Fruit fly (Drosophila melanogaster) whole organism, embryonic: ENCODE results near the gene CG46270.

Source experiments
- CG11247 ChIP-seq: fragments of 200-800 bp; sonication (Bioruptor generic); IDR thresholded peaks from 2 replicates; pipeline ENCODE4 v1.3.6; 2022; ENCODE audit warnings: missing biosample characterization, missing genetic modification characterization
- CG11398 ChIP-seq: fragments of 200-800 bp; sonication (Bioruptor generic); optimal IDR thresholded peaks from 2 replicates; lab custom pipeline; 2016; ENCODE audit warnings: missing biosample characterization, missing genetic modification characterization
- CG13287 ChIP-seq: fragments of 200-800 bp; sonication (Bioruptor generic); IDR thresholded peaks from 2 replicates; pipeline ENCODE4 v1.3.6; 2022; ENCODE audit warnings: missing biosample characterization, missing genetic modification characterization; ENCODE audit not compliant: partially characterized antibody
- CG15269 ChIP-seq: fragments of 200-800 bp; sonication (Bioruptor generic); optimal IDR thresholded peaks from 2 replicates; lab custom pipeline; 2018; ENCODE audit warnings: missing biosample characterization, mild to moderate bottlenecking, missing genetic modification characterization, moderate library complexity
- CG1792 ChIP-seq: fragments of 200-800 bp; sonication (Bioruptor generic); optimal IDR thresholded peaks from 2 replicates; lab custom pipeline; 2016; ENCODE audit warnings: missing biosample characterization, missing genetic modification characterization
- CG4617 ChIP-seq: fragments of 200-800 bp; sonication (Bioruptor generic); optimal IDR thresholded peaks from 3 replicates; lab custom pipeline; 2016; ENCODE audit warnings: missing biosample characterization, missing genetic modification characterization, borderline replicate concordance
- CG4730 ChIP-seq: fragments of 200-800 bp; sonication (Bioruptor generic); IDR thresholded peaks from 2 replicates; pipeline ENCODE4 v1.3.6; 2022; ENCODE audit warnings: missing biosample characterization, missing genetic modification characterization
- CG6765 ChIP-seq: fragments of 200-800 bp; sonication (Bioruptor generic); optimal IDR thresholded peaks from 3 replicates; lab custom pipeline; 2017; ENCODE audit warnings: missing biosample characterization, mild to moderate bottlenecking, missing genetic modification characterization
- CG7271 ChIP-seq: fragments of 200-800 bp; sonication (Bioruptor generic); optimal IDR thresholded peaks from 2 replicates; lab custom pipeline; 2018; ENCODE audit warnings: missing biosample characterization, mild to moderate bottlenecking, missing genetic modification characterization, moderate library complexity
- CG7372 ChIP-seq: fragments of 200-800 bp; sonication (Bioruptor generic); IDR thresholded peaks from 2 replicates; pipeline ENCODE4 v1.3.6; 2022; ENCODE audit warnings: missing biosample characterization, missing genetic modification characterization
- CG7928 ChIP-seq: fragments of 200-800 bp; sonication (Bioruptor generic); optimal IDR thresholded peaks from 2 replicates; lab custom pipeline; 2017; ENCODE audit warnings: missing biosample characterization, mild to moderate bottlenecking, missing genetic modification characterization
- CG8281 ChIP-seq: fragments of 200-800 bp; sonication (Bioruptor generic); optimal IDR thresholded peaks from 2 replicates; lab custom pipeline; 2018; ENCODE audit warnings: missing biosample characterization, mild to moderate bottlenecking, missing genetic modification characterization, moderate library complexity
- CG8290 ChIP-seq, 3 experiments: fragments of 200-800 bp; sonication (Bioruptor generic); optimal IDR thresholded peaks; 2 replicates each; lab custom pipeline; 2016 to 2019; ENCODE audit warnings: missing biosample characterization in 3 of 3, missing genetic modification characterization in 3 of 3, mild to moderate bottlenecking in 2 of 3, moderate library complexity in 1 of 3
- CG9797 ChIP-seq: fragments of 200-800 bp; sonication (Bioruptor generic); optimal IDR thresholded peaks from 3 replicates; lab custom pipeline; 2018; ENCODE audit warnings: missing biosample characterization, mild to moderate bottlenecking, missing genetic modification characterization
- CG9876 ChIP-seq: fragments of 200-800 bp; sonication (Bioruptor generic); optimal IDR thresholded peaks from 2 replicates; lab custom pipeline; 2016; ENCODE audit warnings: missing biosample characterization, missing genetic modification characterization
- CG9932 ChIP-seq: fragments of 200-800 bp; sonication (Bioruptor generic); IDR thresholded peaks from 2 replicates; pipeline ENCODE4 v1.3.6; 2022; ENCODE audit warnings: missing biosample characterization, missing genetic modification characterization
- CHES-1-like ChIP-seq: fragments of 200-800 bp; sonication (Bioruptor generic); optimal IDR thresholded peaks from 2 replicates; lab custom pipeline; 2016; ENCODE audit warnings: missing biosample characterization, missing genetic modification characterization
- D19B ChIP-seq: fragments of 200-800 bp; sonication (Bioruptor generic); optimal IDR thresholded peaks from 2 replicates; lab custom pipeline; 2017; ENCODE audit warnings: missing biosample characterization, mild to moderate bottlenecking, missing genetic modification characterization
- Dad ChIP-seq: fragments of 200-800 bp; sonication (Bioruptor generic); optimal IDR thresholded peaks from 3 replicates; lab custom pipeline; 2016; ENCODE audit warnings: missing biosample characterization, missing genetic modification characterization
- E2f2 ChIP-seq: fragments of 200-800 bp; sonication (Bioruptor generic); IDR thresholded peaks from 2 replicates; pipeline ENCODE4 v1.3.6; 2022; ENCODE audit warnings: missing biosample characterization, missing genetic modification characterization
- Gug ChIP-seq: fragments of 200-800 bp; sonication (Bioruptor generic); IDR thresholded peaks from 4 replicates; pipeline ENCODE4 v1.3.6; 2022; ENCODE audit warnings: missing biosample characterization, missing genetic modification characterization
- HHEX ChIP-seq: fragments of 200-800 bp; sonication (Bioruptor generic); optimal IDR thresholded peaks from 3 replicates; lab custom pipeline; 2017; ENCODE audit warnings: missing biosample characterization, mild to moderate bottlenecking, missing genetic modification characterization, missing genetic modification reagents
- HLHmδ ChIP-seq: fragments of 200-800 bp; sonication (Bioruptor generic); optimal IDR thresholded peaks from 2 replicates; lab custom pipeline; 2018; ENCODE audit warnings: missing biosample characterization, mild to moderate bottlenecking, missing genetic modification characterization, moderate library complexity
- Hand ChIP-seq: fragments of 200-800 bp; sonication (Bioruptor generic); optimal IDR thresholded peaks from 2 replicates; lab custom pipeline; 2017; ENCODE audit warnings: mild to moderate bottlenecking, missing biosample characterization, missing genetic modification reagents, missing genetic modification characterization
- HmgZ ChIP-seq: fragments of 200-800 bp; sonication (Bioruptor generic); optimal IDR thresholded peaks from 2 replicates; lab custom pipeline; 2018; ENCODE audit warnings: missing biosample characterization, mild to moderate bottlenecking, missing genetic modification characterization
- Jarid2 ChIP-seq: fragments of 200-800 bp; sonication (Bioruptor generic); optimal IDR thresholded peaks from 3 replicates; lab custom pipeline; 2017; ENCODE audit warnings: mild to moderate bottlenecking, missing biosample characterization, missing genetic modification reagents, missing genetic modification characterization
- NK7.1 ChIP-seq: fragments of 200-800 bp; sonication (Bioruptor generic); optimal IDR thresholded peaks from 3 replicates; lab custom pipeline; 2016; ENCODE audit warnings: missing biosample characterization, missing genetic modification characterization
- Sox102F ChIP-seq: fragments of 200-800 bp; sonication (Bioruptor generic); optimal IDR thresholded peaks from 2 replicates; lab custom pipeline; 2018; ENCODE audit warnings: missing biosample characterization, mild to moderate bottlenecking, missing genetic modification characterization, moderate library complexity
- Sry-δ ChIP-seq: fragments of 200-800 bp; sonication (Bioruptor generic); optimal IDR thresholded peaks from 2 replicates; lab custom pipeline; 2016; ENCODE audit warnings: missing biosample characterization, missing genetic modification characterization
- Ssrp ChIP-seq: fragments of 200-800 bp; sonication (Bioruptor generic); optimal IDR thresholded peaks from 2 replicates; lab custom pipeline; 2018; ENCODE audit warnings: missing biosample characterization, mild to moderate bottlenecking, missing genetic modification characterization, moderate library complexity
- ac ChIP-seq: fragments of 200-800 bp; sonication (Bioruptor generic); optimal IDR thresholded peaks from 3 replicates; lab custom pipeline; 2017; ENCODE audit warnings: missing biosample characterization, mild to moderate bottlenecking, missing genetic modification characterization
- bab2 ChIP-seq: fragments of 200-800 bp; sonication (Bioruptor generic); optimal IDR thresholded peaks from 2 replicates; lab custom pipeline; 2016; ENCODE audit warnings: missing biosample characterization, missing genetic modification characterization
- bcd ChIP-seq: fragments of 200-800 bp; sonication (Bioruptor generic); optimal IDR thresholded peaks from 2 replicates; lab custom pipeline; 2017; ENCODE audit warnings: missing biosample characterization, mild to moderate bottlenecking, missing genetic modification characterization
- cg ChIP-seq: fragments of 200-800 bp; sonication (Bioruptor generic); optimal IDR thresholded peaks from 3 replicates; lab custom pipeline; 2019; ENCODE audit warnings: missing biosample characterization, mild to moderate bottlenecking, missing genetic modification characterization, moderate library complexity
- dimm ChIP-seq: fragments of 200-800 bp; sonication (Bioruptor generic); IDR thresholded peaks from 2 replicates; pipeline ENCODE4 v1.3.6; 2022; ENCODE audit warnings: missing biosample characterization, missing genetic modification characterization
- dmrt99B ChIP-seq: fragments of 200-800 bp; sonication (Bioruptor generic); optimal IDR thresholded peaks from 2 replicates; lab custom pipeline; 2018; ENCODE audit warnings: missing biosample characterization, mild to moderate bottlenecking, missing genetic modification characterization, moderate library complexity
- fru ChIP-seq: fragments of >200 bp; optimal IDR thresholded peaks from 2 replicates; lab custom pipeline; 2017
- ken ChIP-seq: fragments of 200-800 bp; sonication (Bioruptor generic); IDR thresholded peaks from 3 replicates; pipeline ENCODE4 v1.3.6; 2022; ENCODE audit warnings: missing biosample characterization, missing genetic modification characterization
- knrl ChIP-seq: fragments of 200-800 bp; sonication (Bioruptor generic); IDR thresholded peaks from 3 replicates; pipeline ENCODE4 v1.3.6; 2022; ENCODE audit warnings: missing biosample characterization, missing genetic modification characterization; ENCODE audit not compliant: partially characterized antibody
- lab ChIP-seq: fragments of 200-800 bp; sonication (Bioruptor generic); optimal IDR thresholded peaks from 3 replicates; lab custom pipeline; 2017; ENCODE audit warnings: missing biosample characterization, missing genetic modification characterization, mild to moderate bottlenecking, moderate library complexity, missing genetic modification reagents
- mam ChIP-seq: fragments of 200-800 bp; sonication (Bioruptor generic); optimal IDR thresholded peaks from 3 replicates; lab custom pipeline; 2016; ENCODE audit warnings: missing biosample characterization, missing genetic modification characterization
- mld ChIP-seq: fragments of 200-800 bp; sonication (Bioruptor generic); IDR thresholded peaks from 3 replicates; pipeline ENCODE4 v1.3.6; 2022; ENCODE audit warnings: missing biosample characterization, missing genetic modification characterization; ENCODE audit not compliant: partially characterized antibody
- pita ChIP-seq: fragments of 200-800 bp; sonication (Bioruptor generic); optimal IDR thresholded peaks from 2 replicates; lab custom pipeline; 2017; ENCODE audit warnings: missing biosample characterization, mild to moderate bottlenecking, missing genetic modification characterization
- sc ChIP-seq, 3 experiments: fragments of >200 bp in 2 of 3; fragments of 200-800 bp in 1 of 3; sonication (Bioruptor generic) in 1 of 3; optimal IDR thresholded peaks; 2 replicates in 2 of 3; 3 replicates in 1 of 3; lab custom pipeline; 2017; ENCODE audit warnings: mild to moderate bottlenecking in 1 of 3, missing biosample characterization in 1 of 3, missing genetic modification characterization in 1 of 3, missing genetic modification reagents in 1 of 3
- sr ChIP-seq: fragments of 200-800 bp; sonication (Bioruptor generic); IDR thresholded peaks from 3 replicates; pipeline ENCODE4 v1.3.6; 2022; ENCODE audit warnings: missing biosample characterization, missing genetic modification characterization
- unc-4 ChIP-seq: fragments of 200-800 bp; sonication (Bioruptor generic); IDR thresholded peaks from 2 replicates; pipeline ENCODE4 v1.3.6; 2022; ENCODE audit warnings: missing biosample characterization, missing genetic modification characterization; ENCODE audit not compliant: partially characterized antibody
- usp ChIP-seq: fragments of >200 bp; optimal IDR thresholded peaks from 2 replicates; lab custom pipeline; 2017; ENCODE audit warnings: missing biosample characterization, missing genetic modification characterization
- wor ChIP-seq: fragments of 200-800 bp; sonication (Bioruptor generic); IDR thresholded peaks from 2 replicates; pipeline ENCODE4 v1.3.6; 2022; ENCODE audit warnings: missing biosample characterization, missing genetic modification characterization

The CG46270 gene

DNA sequence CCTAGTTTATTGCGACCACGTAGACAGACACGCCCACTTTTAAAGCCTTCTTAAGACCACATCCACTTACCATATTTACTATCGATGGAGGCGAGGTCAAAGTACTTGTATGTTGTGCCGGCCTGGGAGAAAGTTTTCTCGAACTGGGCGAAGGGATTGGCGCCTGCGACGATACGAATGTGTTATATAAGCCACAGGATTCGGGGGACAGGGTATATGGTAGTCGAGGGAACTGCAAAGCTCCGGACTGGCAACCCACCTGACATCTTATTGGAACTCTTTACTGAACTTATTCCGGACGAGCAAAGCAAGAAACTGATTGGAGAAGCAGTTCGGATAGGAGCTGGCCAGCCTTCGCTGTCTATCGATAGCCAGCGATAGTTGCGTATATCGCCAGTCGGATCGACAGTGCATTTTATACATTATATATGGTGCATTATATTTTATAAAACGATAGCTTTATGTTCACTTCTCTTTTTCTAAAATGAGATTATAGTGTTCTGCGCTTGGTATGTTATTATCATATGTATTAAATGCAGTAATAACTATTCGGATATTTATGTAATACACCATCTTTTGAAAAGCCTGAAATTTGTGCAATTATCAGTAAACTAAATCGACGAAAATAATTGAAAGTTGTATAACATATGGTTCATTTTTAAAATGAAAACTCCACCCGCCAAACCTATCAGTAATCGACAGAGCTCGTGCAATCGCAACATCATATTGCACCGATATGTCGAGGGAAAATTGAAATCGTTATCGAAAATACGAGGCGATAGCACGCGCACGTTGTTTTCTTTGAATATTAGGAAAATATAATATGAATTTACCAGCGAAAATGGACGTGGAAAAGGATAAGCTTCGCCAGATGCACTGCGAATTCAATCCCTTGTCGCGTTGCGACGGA is 15.4 kb downstream of the CG46270 start, which contains the start of the genes Irp-1B and Rrp46 (continued):
- TF ChIP-seq mam = no peak
- TF ChIP-seq cg = no peak
- no peak for TF ChIP-seq CG8281
- no peak for TF ChIP-seq CG9797
- no peak for TF ChIP-seq dmrt99B (tag; lab: Kevin White, UChicago)
- TF ChIP-seq CG7928 (GFP tag; lab: Kevin White, UChicago) = no peak
- TF ChIP-seq ken (GFP tag; lab: Robert Waterston, UW) = no peak
- no peak for TF ChIP-seq sc (optimal IDR thresholded peaks at IDR 0.05; lab: Kevin White, UChicago)
- TF ChIP-seq sc (GFP tag; optimal IDR thresholded peaks at IDR 0.05; lab: Kevin White, UChicago) = no peak
- TF ChIP-seq HHEX (GFP tag; lab: Kevin White, UChicago) = no peak
- TF ChIP-seq CHES-1-like = no peak
- no peak for TF ChIP-seq NK7.1 (GFP tag; lab: Kevin White, UChicago)
- TF ChIP-seq CG15269 (tag; lab: Kevin White, UChicago) = no peak
- TF ChIP-seq HmgZ (tag; lab: Kevin White, UChicago) = no peak
- TF ChIP-seq Sox102F = no peak
- TF ChIP-seq CG1792 (GFP tag; lab: Kevin White, UChicago) = no peak
- TF ChIP-seq unc-4 (GFP tag; lab: Robert Waterston, UW) = peak; percentile 82
- TF ChIP-seq lab (GFP tag; lab: Kevin White, UChicago) = peak; percentile 24
- no peak for TF ChIP-seq wor (GFP tag; lab: Robert Waterston, UW)
- no peak for TF ChIP-seq CG6765 (GFP tag; lab: Kevin White, UChicago)
- TF ChIP-seq E2f2 (GFP tag; lab: Robert Waterston, UW) = peak; percentile 91
- no peak for TF ChIP-seq Hand
- TF ChIP-seq CG9932 (GFP tag; lab: Robert Waterston, UW) = no peak
- no peak for TF ChIP-seq usp (GFP tag; lab: Kevin White, UChicago)
- TF ChIP-seq Gug (GFP tag; lab: Robert Waterston, UW) = no peak
- no peak for TF ChIP-seq HLHmδ (GFP tag; lab: Kevin White, UChicago)
- no peak for TF ChIP-seq CG11247 (GFP tag; lab: Robert Waterston, UW)
- no peak for TF ChIP-seq bab2 (GFP tag; lab: Kevin White, UChicago)
- no peak for TF ChIP-seq CG4730 (GFP tag; lab: Robert Waterston, UW)
- peak; percentile 64 for TF ChIP-seq Jarid2
- TF ChIP-seq CG13287 (GFP tag; lab: Robert Waterston, UW) = peak; percentile 94
- no peak for TF ChIP-seq CG8290 (GFP tag; optimal IDR thresholded peaks at IDR 0.05; lab: Kevin White, UChicago)
- no peak for TF ChIP-seq CG8290 (tag; optimal IDR thresholded peaks at IDR 0.05; lab: Kevin White, UChicago)
- no peak for TF ChIP-seq Ssrp
- no peak for TF ChIP-seq Dad (GFP tag; lab: Kevin White, UChicago)
- TF ChIP-seq CG7372 (GFP tag; lab: Robert Waterston, UW) = no peak
- TF ChIP-seq CG11398 (GFP tag; lab: Kevin White, UChicago) = no peak
- TF ChIP-seq CG4617 (GFP tag; lab: Kevin White, UChicago) = no peak
- TF ChIP-seq D19B (GFP tag; lab: Kevin White, UChicago) = peak; percentile 71
- TF ChIP-seq Sry-δ (GFP tag; lab: Kevin White, UChicago) = peak; percentile 73
- no peak for TF ChIP-seq ac
- no peak for TF ChIP-seq fru (lab: Kevin White, UChicago)
- TF ChIP-seq pita (GFP tag; lab: Kevin White, UChicago) = no peak
- TF ChIP-seq knrl (GFP tag; lab: Robert Waterston, UW) = peak; percentile 77
- no peak for TF ChIP-seq sr
- peak; percentile 96 for TF ChIP-seq mld
- TF ChIP-seq CG9876 (GFP tag; lab: Kevin White, UChicago) = no peak
- TF ChIP-seq CG7271 (tag; lab: Kevin White, UChicago) = no peak
- TF ChIP-seq dimm (GFP tag; lab: Robert Waterston, UW) = no peak
- no peak for TF ChIP-seq bcd (GFP tag; lab: Kevin White, UChicago)
